Worm (Caenorhabditis elegans): Measurements from ENCODE around the gene W07G4.8.

Gene W07G4.8

ce11 chrV:13034604-13035003 lies 14.8 kb downstream of the W07G4.8 start, which contains the start of gene W07G4.7:
W07G4.7 (minus strand) TSS chrV:13034704.
- TF ChIP-seq lir-1 (GFP tag; conservative IDR thresholded peaks at IDR 0.05) = no peak
- TF ChIP-seq aptf-3 (GFP tag; IDR thresholded peaks at IDR 0.05) = no peak
- no peak for TF ChIP-seq lin-54 (GFP tag; optimal IDR thresholded peaks at IDR 0.05)

ce11 chrV:13033223-13033622 lies 16.1 kb downstream of the W07G4.8 start, which contains the start of gene W07G4.1:
W07G4.1 (plus strand) TSS chrV:13033523.
- TF ChIP-seq dox-1 (GFP tag; IDR thresholded peaks at IDR 0.05) = no peak

- TF ChIP-seq hlh-26 (GFP tag; conservative IDR thresholded peaks at IDR 0.05) (no peak), nhr-80 (tag; optimal IDR thresholded peaks at IDR 0.05) (no peak), aptf-2 (GFP tag; conservative IDR thresholded peaks at IDR 0.05) (no peak), attf-5 (GFP tag; optimal IDR thresholded peaks at IDR 0.05) (no peak), aptf-3 (GFP tag; IDR thresholded peaks at IDR 0.05) (no peak)
Measured at ce11 chrV:13028871-13029270, 20.5 kb downstream of the W07G4.8 start.

ce11 chrV:13026631-13027299 lies 22.6 kb downstream of the W07G4.8 start:
- TF ChIP-seq Y53G8AR.9 (GFP tag; conservative IDR thresholded peaks at IDR 0.05) (no peak), lir-1 (GFP tag; conservative IDR thresholded peaks at IDR 0.05) (no peak), F23B12.7 (tag; optimal IDR thresholded peaks at IDR 0.05; ENCODE audit: insufficient read depth) (no peak), cebp-1 (GFP tag; IDR thresholded peaks at IDR 0.05) (no peak), cebp-1 (tag; optimal IDR thresholded peaks at IDR 0.05) (no peak), rcor-1 (GFP tag; IDR thresholded peaks at IDR 0.05) (no peak), mes-4 (tag; optimal IDR thresholded peaks at IDR 0.05) (no peak), B0261.1 (tag; optimal IDR thresholded peaks at IDR 0.05) (peak; percentile 61), lin-26 (GFP tag; IDR thresholded peaks at IDR 0.05) (peak; percentile 82), lin-54 (GFP tag; optimal IDR thresholded peaks at IDR 0.05) (no peak), nhr-90 (tag; optimal IDR thresholded peaks at IDR 0.05) (no peak), hrde-1 (tag; optimal IDR thresholded peaks at IDR 0.05; ENCODE audit: borderline replicate concordance) (no peak), ceh-40 (GFP tag; IDR thresholded peaks at IDR 0.05) (no peak), dpff-1 (tag; optimal IDR thresholded peaks at IDR 0.05) (no peak), rpc-1 (optimal IDR thresholded peaks at IDR 0.05) (peak; percentile 46), rpc-1 (tag; optimal IDR thresholded peaks at IDR 0.05) (peak; percentile 79), ceh-79 (tag; optimal IDR thresholded peaks at IDR 0.05) (no peak), ama-1 (optimal IDR thresholded peaks at IDR 0.05) (no peak), ama-1 (GFP tag; optimal IDR thresholded peaks at IDR 0.05) (no peak), ztf-3 (GFP tag; optimal IDR thresholded peaks at IDR 0.05) (no peak), repo-1 (tag; optimal IDR thresholded peaks at IDR 0.05) (no peak), hmg-20 (GFP tag; IDR thresholded peaks at IDR 0.05) (no peak), madf-8 (GFP tag; conservative IDR thresholded peaks at IDR 0.05) (no peak), snpc-1.1 (tag; optimal IDR thresholded peaks at IDR 0.05; ENCODE audit: insufficient read depth) (no peak), atf-7 (tag; optimal IDR thresholded peaks at IDR 0.05) (no peak), him-1 (tag; optimal IDR thresholded peaks at IDR 0.05) (peak; percentile 41), F39B2.1 (GFP tag; IDR thresholded peaks at IDR 0.05) (no peak), nfya-1 (tag; optimal IDR thresholded peaks at IDR 0.05; ENCODE audit: borderline replicate concordance, insufficient read depth) (no peak), tlf-1 (GFP tag; optimal IDR thresholded peaks at IDR 0.05) (no peak), aptf-2 (GFP tag; conservative IDR thresholded peaks at IDR 0.05) (no peak), hmg-1.2 (GFP tag; IDR thresholded peaks at IDR 0.05) (peak; percentile 32; the same call in 1 of the 2 replicates), Y95B8A.8 (GFP tag; IDR thresholded peaks at IDR 0.05) (no peak), egl-18 (GFP tag; IDR thresholded peaks at IDR 0.05) (no peak), lin-35 (GFP tag; optimal IDR thresholded peaks at IDR 0.05) (no peak), ztf-22 (GFP tag; optimal IDR thresholded peaks at IDR 0.05) (no peak), B0336.3 (GFP tag; IDR thresholded peaks at IDR 0.05) (no peak), zfh-2 (GFP tag; conservative IDR thresholded peaks at IDR 0.05) (no peak)

Data from whole organism, young adult.